Worm (Caenorhabditis elegans): ENCODE data around the gene cyp-33C3.
"Not testable (repeated sequence)": the region's sequence is repeated elsewhere in the genome, so short reads cannot be mapped to it uniquely, and the experiment has no call there.

Gene cyp-33C3

ce11 chrV:2255191-2255590, 12.6 kb downstream of the cyp-33C3 start, which contains the start of gene F41B5.1:
F41B5.1 (plus strand) TSS chrV:2255533.
- TF ChIP-seq bed-3 (GFP tag; optimal IDR thresholded peaks at IDR 0.05); snpc-4 (tag; optimal IDR thresholded peaks at IDR 0.05); pha-4 (tag; optimal IDR thresholded peaks at IDR 0.05): not testable (repeated sequence)

ce11 chrV:2259750-2260149, 17.2 kb downstream of the cyp-33C3 start, which contains the start of gene nhr-182:
nhr-182 (minus strand) TSS chrV:2259927.
- TF ChIP-seq sptf-1 (tag; optimal IDR thresholded peaks at IDR 0.05) (no peak), pha-4 (tag; optimal IDR thresholded peaks at IDR 0.05) (peak; percentile 75), elt-1 (tag; optimal IDR thresholded peaks at IDR 0.05; ENCODE audit: borderline replicate concordance, insufficient read depth) (no peak), tbx-8 (GFP tag; optimal IDR thresholded peaks at IDR 0.05) (no peak), nhr-76 (tag; optimal IDR thresholded peaks at IDR 0.05) (no peak)

ce11 chrV:2260660-2261059, 18.1 kb downstream of the cyp-33C3 start, which contains the start of gene F41B5.12:
F41B5.12 (plus strand) TSS chrV:2260960.
- no peak for TF ChIP-seq cnd-1 (tag; optimal IDR thresholded peaks at IDR 0.05)
- TF ChIP-seq blmp-1 (tag; optimal IDR thresholded peaks at IDR 0.05) = no peak

- TF ChIP-seq nhr-76 (tag; optimal IDR thresholded peaks at IDR 0.05) (no peak), drap-1 (GFP tag; optimal IDR thresholded peaks at IDR 0.05) (no peak), lsy-2 (tag; optimal IDR thresholded peaks at IDR 0.05) (no peak), bed-3 (GFP tag; optimal IDR thresholded peaks at IDR 0.05) (no peak), lin-32 (GFP tag; optimal IDR thresholded peaks at IDR 0.05) (no peak), ceh-43 (GFP tag; optimal IDR thresholded peaks at IDR 0.05) (no peak), ceh-83 (GFP tag; optimal IDR thresholded peaks at IDR 0.05) (no peak), zip-8 (tag; optimal IDR thresholded peaks at IDR 0.05) (no peak), nhr-28 (tag; optimal IDR thresholded peaks at IDR 0.05) (no peak), unc-39 (tag; optimal IDR thresholded peaks at IDR 0.05) (no peak), sptf-1 (tag; optimal IDR thresholded peaks at IDR 0.05) (no peak), elt-1 (tag; optimal IDR thresholded peaks at IDR 0.05; ENCODE audit: borderline replicate concordance, insufficient read depth) (no peak), elt-3 (tag; optimal IDR thresholded peaks at IDR 0.05) (no peak), unc-62 (GFP tag; optimal IDR thresholded peaks at IDR 0.05) (no peak)
Observed at ce11 chrV:2264455-2264854, 21.9 kb downstream of the cyp-33C3 start, which contains the start of gene nhr-183. nhr-183 (minus strand) TSS chrV:2264634.

- TF ChIP-seq lsy-2 (tag; optimal IDR thresholded peaks at IDR 0.05) (no peak), sem-2 (GFP tag; optimal IDR thresholded peaks at IDR 0.05) (no peak), sptf-1 (tag; optimal IDR thresholded peaks at IDR 0.05) (no peak), tbx-8 (GFP tag; optimal IDR thresholded peaks at IDR 0.05) (no peak), nhr-12 (tag; optimal IDR thresholded peaks at IDR 0.05) (no peak)
Observed at ce11 chrV:2264925-2265324, 22.3 kb downstream of the cyp-33C3 start.

- TF ChIP-seq ceh-83 (GFP tag; optimal IDR thresholded peaks at IDR 0.05) (no peak), mep-1 (tag; optimal IDR thresholded peaks at IDR 0.05) (no peak), lin-32 (GFP tag; optimal IDR thresholded peaks at IDR 0.05) (no peak)
Observed at ce11 chrV:2266958-2267357, 24.4 kb downstream of the cyp-33C3 start, which contains the start of gene nhr-275. nhr-275 (minus strand) TSS chrV:2267058.

- TF ChIP-seq ces-1 (GFP tag; optimal IDR thresholded peaks at IDR 0.05) (no peak), mep-1 (tag; optimal IDR thresholded peaks at IDR 0.05) (no peak), sem-2 (GFP tag; optimal IDR thresholded peaks at IDR 0.05) (no peak), nhr-2 (tag; optimal IDR thresholded peaks at IDR 0.05) (no peak), drap-1 (GFP tag; optimal IDR thresholded peaks at IDR 0.05) (no peak), nhr-237 (tag; optimal IDR thresholded peaks at IDR 0.05) (no peak), sptf-1 (tag; optimal IDR thresholded peaks at IDR 0.05) (no peak), ceh-43 (GFP tag; optimal IDR thresholded peaks at IDR 0.05) (no peak), ham-2 (GFP tag; optimal IDR thresholded peaks at IDR 0.05) (no peak), snpc-4 (tag; optimal IDR thresholded peaks at IDR 0.05) (no peak), cnd-1 (tag; optimal IDR thresholded peaks at IDR 0.05) (no peak), mab-5 (tag; optimal IDR thresholded peaks at IDR 0.05) (no peak), pha-4 (tag; optimal IDR thresholded peaks at IDR 0.05) (no peak), unc-62 (GFP tag; optimal IDR thresholded peaks at IDR 0.05) (no peak), ceh-83 (GFP tag; optimal IDR thresholded peaks at IDR 0.05) (no peak), blmp-1 (tag; optimal IDR thresholded peaks at IDR 0.05) (no peak), hlh-1 (tag; optimal IDR thresholded peaks at IDR 0.05) (no peak), flh-1 (GFP tag; optimal IDR thresholded peaks at IDR 0.05) (no peak), unc-39 (tag; optimal IDR thresholded peaks at IDR 0.05) (no peak)
Observed at ce11 chrV:2271750-2272149, 29.2 kb downstream of the cyp-33C3 start, which contains the start of gene Y5H2A.1. Y5H2A.1 (minus strand) TSS chrV:2271850.

All from whole organism, mixed stage, embryonic.